Worm (Caenorhabditis elegans) whole organism, L4/young adult: Measurements from ENCODE around the gene acs-21.

Experiments used
- dao-5 ChIP-seq: sonication (generic microtip); optimal IDR thresholded peaks from 2 replicates; lab custom pipeline; 2016; ENCODE audit warnings: missing genotype, missing genetic modification characterization, moderate library complexity, missing compliant biosample characterization
- him-1 ChIP-seq: sonication (generic microtip); optimal IDR thresholded peaks from 2 replicates; lab custom pipeline; 2016; ENCODE audit warnings: missing genotype, missing genetic modification reagents, missing genetic modification characterization, missing compliant biosample characterization

- TF ChIP-seq him-1 = no peak
- TF ChIP-seq dao-5 = no peak
Observed at ce11 chrV:3080792-3081191, 8.1 kb upstream of the acs-21 start, which contains the start of gene srt-5.
